Worm (Caenorhabditis elegans): ENCODE measurements around the gene ZK945.4.

The ZK945.4 gene

ce11 chrII:10132818-10133217 is 27.3 kb upstream of the ZK945.4 start:
- TF ChIP-seq flt-1 (GFP tag; IDR thresholded peaks at IDR 0.05) (no peak), ztf-23 (GFP tag; IDR thresholded peaks at IDR 0.05) (no peak), med-1 (GFP tag; optimal IDR thresholded peaks at IDR 0.05; ENCODE audit: insufficient read depth) (no peak), T22C8.4 (GFP tag; IDR thresholded peaks at IDR 0.05) (no peak), ztf-29 (GFP tag; IDR thresholded peaks at IDR 0.05) (no peak), ref-1 (GFP tag; conservative IDR thresholded peaks at IDR 0.05) (no peak), klf-2 (GFP tag; conservative IDR thresholded peaks at IDR 0.05) (no peak), cog-1 (tag; optimal IDR thresholded peaks at IDR 0.05) (no peak), tab-1 (GFP tag; IDR thresholded peaks at IDR 0.05) (no peak)

- TF ChIP-seq flt-1 (GFP tag; IDR thresholded peaks at IDR 0.05) (no peak), ztf-23 (GFP tag; IDR thresholded peaks at IDR 0.05) (no peak), T22C8.4 (GFP tag; IDR thresholded peaks at IDR 0.05) (no peak), cog-1 (tag; optimal IDR thresholded peaks at IDR 0.05) (no peak), ztf-29 (GFP tag; IDR thresholded peaks at IDR 0.05) (no peak), klf-2 (GFP tag; conservative IDR thresholded peaks at IDR 0.05) (no peak), med-1 (GFP tag; optimal IDR thresholded peaks at IDR 0.05; ENCODE audit: insufficient read depth) (no peak), tab-1 (GFP tag; IDR thresholded peaks at IDR 0.05) (no peak), ref-1 (GFP tag; conservative IDR thresholded peaks at IDR 0.05) (no peak)
Observed at ce11 chrII:10131760-10132159, 26.3 kb upstream of the ZK945.4 start, which contains the start of gene F27E5.5. Gene F27E5.5 (minus strand): TSS chrII:10131860.

- TF ChIP-seq klf-2 (GFP tag; conservative IDR thresholded peaks at IDR 0.05) (no peak), ztf-23 (GFP tag; IDR thresholded peaks at IDR 0.05) (no peak), med-1 (GFP tag; optimal IDR thresholded peaks at IDR 0.05; ENCODE audit: insufficient read depth) (no peak), tab-1 (GFP tag; IDR thresholded peaks at IDR 0.05) (no peak), ref-1 (GFP tag; conservative IDR thresholded peaks at IDR 0.05) (no peak), T22C8.4 (GFP tag; IDR thresholded peaks at IDR 0.05) (no peak), ztf-29 (GFP tag; IDR thresholded peaks at IDR 0.05) (no peak), cog-1 (tag; optimal IDR thresholded peaks at IDR 0.05) (no peak), flt-1 (GFP tag; IDR thresholded peaks at IDR 0.05) (no peak)
Observed at ce11 chrII:10127389-10127788, 21.9 kb upstream of the ZK945.4 start, which contains the start of gene F27E5.8. Gene F27E5.8 (minus strand): TSS chrII:10127489.

- no peak for TF ChIP-seq T22C8.4 (GFP tag; IDR thresholded peaks at IDR 0.05)
- TF ChIP-seq ztf-23 (GFP tag; IDR thresholded peaks at IDR 0.05) = no peak
- TF ChIP-seq med-1 (GFP tag; optimal IDR thresholded peaks at IDR 0.05; ENCODE audit: insufficient read depth) = no peak
- TF ChIP-seq flt-1 (GFP tag; IDR thresholded peaks at IDR 0.05) = no peak
- TF ChIP-seq cog-1 (tag; optimal IDR thresholded peaks at IDR 0.05) = no peak
- TF ChIP-seq ref-1 (GFP tag; conservative IDR thresholded peaks at IDR 0.05) = no peak
- no peak for TF ChIP-seq klf-2 (GFP tag; conservative IDR thresholded peaks at IDR 0.05)
- TF ChIP-seq ztf-29 (GFP tag; IDR thresholded peaks at IDR 0.05) = no peak
- TF ChIP-seq tab-1 (GFP tag; IDR thresholded peaks at IDR 0.05) = no peak
Observed at ce11 chrII:10122465-10122864, 17.0 kb upstream of the ZK945.4 start, which contains the start of gene F27E5.7. Gene F27E5.7 (plus strand): TSS chrII:10122765.

ce11 chrII:10121725-10122124 is 16.2 kb upstream of the ZK945.4 start, which contains the start of gene lov-1:
Gene lov-1 (minus strand): TSS chrII:10121825.
- TF ChIP-seq med-1 (GFP tag; optimal IDR thresholded peaks at IDR 0.05; ENCODE audit: insufficient read depth) = no peak

ce11 chrII:10116690-10117089 is 11.2 kb upstream of the ZK945.4 start:
- TF ChIP-seq ref-1 (GFP tag; conservative IDR thresholded peaks at IDR 0.05) (no peak), klf-2 (GFP tag; conservative IDR thresholded peaks at IDR 0.05) (no peak), cog-1 (tag; optimal IDR thresholded peaks at IDR 0.05) (no peak), med-1 (GFP tag; optimal IDR thresholded peaks at IDR 0.05; ENCODE audit: insufficient read depth) (no peak), flt-1 (GFP tag; IDR thresholded peaks at IDR 0.05) (no peak), ztf-23 (GFP tag; IDR thresholded peaks at IDR 0.05) (no peak)

ce11 chrII:10108377-10108776 is 2.9 kb upstream of the ZK945.4 start, which contains the start of the genes ZK945.7 and ZK945.8:
Gene ZK945.7 (minus strand): TSS chrII:10108477.
Gene ZK945.8 (plus strand): TSS chrII:10108651.
- TF ChIP-seq flt-1 (GFP tag; IDR thresholded peaks at IDR 0.05) (no peak), ref-1 (GFP tag; conservative IDR thresholded peaks at IDR 0.05) (no peak)

- TF ChIP-seq klf-2 (GFP tag; conservative IDR thresholded peaks at IDR 0.05) (no peak), med-1 (GFP tag; optimal IDR thresholded peaks at IDR 0.05; ENCODE audit: insufficient read depth) (no peak), cog-1 (tag; optimal IDR thresholded peaks at IDR 0.05) (no peak), ref-1 (GFP tag; conservative IDR thresholded peaks at IDR 0.05) (no peak), ztf-23 (GFP tag; IDR thresholded peaks at IDR 0.05) (no peak), ztf-29 (GFP tag; IDR thresholded peaks at IDR 0.05) (no peak), tab-1 (GFP tag; IDR thresholded peaks at IDR 0.05) (no peak), T22C8.4 (GFP tag; IDR thresholded peaks at IDR 0.05) (no peak), flt-1 (GFP tag; IDR thresholded peaks at IDR 0.05) (no peak)
Observed at ce11 chrII:10106870-10107269, 1.4 kb upstream of the ZK945.4 start, which contains the start of gene ZK945.6. Gene ZK945.6 (minus strand): TSS chrII:10106970.

ce11 chrII:10103212-10103611 is 2.3 kb downstream of the ZK945.4 start:
- TF ChIP-seq ref-1 (GFP tag; conservative IDR thresholded peaks at IDR 0.05) = no peak

ce11 chrII:10099804-10100360 is 5.6 kb downstream of the ZK945.4 start, which contains the start of the genes pas-7 and puf-12:
Gene pas-7 (minus strand): TSS chrII:10099854.
Gene puf-12 (plus strand): TSS chrII:10100310.
- TF ChIP-seq med-1 (GFP tag; optimal IDR thresholded peaks at IDR 0.05; ENCODE audit: insufficient read depth) = no peak
- no peak for TF ChIP-seq flt-1 (GFP tag; IDR thresholded peaks at IDR 0.05)
- no peak for TF ChIP-seq ref-1 (GFP tag; conservative IDR thresholded peaks at IDR 0.05)
- no peak for TF ChIP-seq cog-1 (tag; optimal IDR thresholded peaks at IDR 0.05)
- TF ChIP-seq klf-2 (GFP tag; conservative IDR thresholded peaks at IDR 0.05) = no peak
- TF ChIP-seq T22C8.4 (GFP tag; IDR thresholded peaks at IDR 0.05) = no peak
- TF ChIP-seq ztf-29 (GFP tag; IDR thresholded peaks at IDR 0.05) = no peak
- no peak for TF ChIP-seq ztf-23 (GFP tag; IDR thresholded peaks at IDR 0.05)

Data from whole organism, midembryonic.